Worm (Caenorhabditis elegans) whole organism, midembryonic: Measurements from ENCODE around the gene srbc-3.

Source experiments
- cog-1 ChIP-seq: sonication (generic microtip); optimal IDR thresholded peaks from 2 replicates; lab custom pipeline; 2016; ENCODE audit warnings: missing genetic modification characterization, missing compliant biosample characterization
- klf-2 ChIP-seq: fragments of 200-800 bp; sonication (Bioruptor generic); conservative IDR thresholded peaks from 2 replicates; pipeline ENCODE4 v1.3.6; 2022; ENCODE audit warnings: missing genetic modification reagents, missing genetic modification characterization, missing compliant biosample characterization
- tab-1 ChIP-seq: fragments of 200-800 bp; sonication (Bioruptor generic); IDR thresholded peaks from 2 replicates; pipeline ENCODE4 v1.3.6; 2022; ENCODE audit warnings: missing genetic modification characterization, missing compliant biosample characterization
- ztf-29 ChIP-seq: fragments of 200-800 bp; sonication (Bioruptor generic); IDR thresholded peaks from 2 replicates; pipeline ENCODE4 v1.3.6; 2022; ENCODE audit warnings: missing genetic modification reagents, missing genetic modification characterization, missing compliant biosample characterization

DNA sequence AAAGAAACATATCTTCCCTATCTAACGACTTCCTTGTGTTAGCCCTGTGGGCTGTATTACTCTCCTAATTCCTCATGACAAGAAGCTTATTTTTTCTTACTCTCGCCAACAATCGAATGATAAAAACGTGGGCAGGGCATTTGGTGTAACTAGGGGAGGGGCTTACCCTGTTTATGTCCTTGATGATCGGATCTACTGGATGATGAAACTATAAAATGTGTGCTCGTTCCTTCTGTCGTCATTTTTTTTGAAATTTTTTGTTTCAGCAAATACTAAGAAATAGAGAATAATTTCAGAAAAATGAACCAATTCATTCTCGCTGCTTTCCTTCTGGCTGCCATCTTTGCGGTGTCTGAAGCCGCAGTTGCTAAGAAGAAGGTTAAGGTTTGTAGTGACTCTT lies 34.2 kb downstream of the srbc-3 start, which contains the start of gene C17B7.3:
- TF ChIP-seq cog-1 (tag; lab: Kevin White, UChicago) (no peak), ztf-29 (no peak), klf-2 (no peak), tab-1 (GFP tag; lab: Robert Waterston, UW) (no peak)
